Worm (Caenorhabditis elegans): ENCODE data around the gene Y113G7A.12.
A peak's percentile ranks its signal among the peaks of the same experiment; 100 is the strongest.

Y113G7A.12 gene

ce11 chrV:20105210-20105793, 37.1 kb upstream of the Y113G7A.12 start:
- TF ChIP-seq fkh-6 (tag; optimal IDR thresholded peaks at IDR 0.05) (no peak), pag-3 (tag; optimal IDR thresholded peaks at IDR 0.05; ENCODE audit: borderline replicate concordance) (no peak), zip-5 (tag; optimal IDR thresholded peaks at IDR 0.05) (no peak), ttx-3 (tag; optimal IDR thresholded peaks at IDR 0.05) (no peak), ceh-14 (tag; optimal IDR thresholded peaks at IDR 0.05) (no peak), ceh-30 (tag; optimal IDR thresholded peaks at IDR 0.05) (no peak), ceh-48 (tag; optimal IDR thresholded peaks at IDR 0.05) (peak; percentile 43), rnt-1 (tag; optimal IDR thresholded peaks at IDR 0.05) (no peak)

- TF ChIP-seq Y22D7AL.16 (tag; optimal IDR thresholded peaks at IDR 0.05) (no peak), fkh-6 (tag; optimal IDR thresholded peaks at IDR 0.05) (no peak), pha-4 (tag; optimal IDR thresholded peaks at IDR 0.05) (no peak), pha-2 (tag; optimal IDR thresholded peaks at IDR 0.05) (no peak), unc-86 (tag; optimal IDR thresholded peaks at IDR 0.05) (no peak), tbx-7 (tag; optimal IDR thresholded peaks at IDR 0.05) (no peak)
These were observed 22.6 kb upstream of the Y113G7A.12 start for ce11 chrV:20119770-20120169.

ce11 chrV:20120623-20121165, 21.7 kb upstream of the Y113G7A.12 start, which contains the start of gene ncx-1:
ncx-1 (minus strand) TSS chrV:20120673.
- TF ChIP-seq tbx-2 (tag; optimal IDR thresholded peaks at IDR 0.05) (no peak), fkh-6 (tag; optimal IDR thresholded peaks at IDR 0.05) (no peak), pha-4 (tag; optimal IDR thresholded peaks at IDR 0.05) (no peak)

ce11 chrV:20123010-20123409, 19.4 kb upstream of the Y113G7A.12 start:
- TF ChIP-seq hlh-13 (GFP tag; optimal IDR thresholded peaks at IDR 0.05) (no peak), K02D7.2 (tag; optimal IDR thresholded peaks at IDR 0.05) (no peak), ceh-14 (tag; optimal IDR thresholded peaks at IDR 0.05) (no peak), sox-2 (GFP tag; IDR thresholded peaks at IDR 0.05) (no peak), T23F11.4 (GFP tag; optimal IDR thresholded peaks at IDR 0.05) (no peak), ceh-6 (GFP tag; optimal IDR thresholded peaks at IDR 0.05) (no peak), gmeb-2 (tag; optimal IDR thresholded peaks at IDR 0.05) (no peak), ets-4 (tag; optimal IDR thresholded peaks at IDR 0.05) (no peak), ahr-1 (tag; optimal IDR thresholded peaks at IDR 0.05) (no peak)

ce11 chrV:20123616-20124015, 18.8 kb upstream of the Y113G7A.12 start:
- TF ChIP-seq ceh-6 (GFP tag; optimal IDR thresholded peaks at IDR 0.05): no peak
- no peak for TF ChIP-seq hlh-8 (tag; optimal IDR thresholded peaks at IDR 0.05)
- no peak for TF ChIP-seq eyg-1 (tag; optimal IDR thresholded peaks at IDR 0.05)
- TF ChIP-seq unc-3 (GFP tag; conservative IDR thresholded peaks at IDR 0.05): no peak
- no peak for TF ChIP-seq unc-3 (tag; optimal IDR thresholded peaks at IDR 0.05)
- TF ChIP-seq K09A11.1 (tag; optimal IDR thresholded peaks at IDR 0.05; ENCODE audit: insufficient read depth): no peak
- TF ChIP-seq tbx-7 (tag; optimal IDR thresholded peaks at IDR 0.05): no peak
- no peak for TF ChIP-seq pag-3 (tag; optimal IDR thresholded peaks at IDR 0.05; ENCODE audit: borderline replicate concordance)
- TF ChIP-seq hlh-15 (tag; optimal IDR thresholded peaks at IDR 0.05): no peak
- TF ChIP-seq elt-4 (tag; optimal IDR thresholded peaks at IDR 0.05): no peak
- no peak for TF ChIP-seq ahr-1 (tag; optimal IDR thresholded peaks at IDR 0.05)
- TF ChIP-seq ceh-48 (tag; optimal IDR thresholded peaks at IDR 0.05): no peak
- TF ChIP-seq ceh-14 (tag; optimal IDR thresholded peaks at IDR 0.05): no peak
- TF ChIP-seq pqm-1 (tag; optimal IDR thresholded peaks at IDR 0.05): no peak
- no peak for TF ChIP-seq ceh-30 (tag; optimal IDR thresholded peaks at IDR 0.05)
- no peak for TF ChIP-seq tbx-2 (tag; optimal IDR thresholded peaks at IDR 0.05)
- no peak for TF ChIP-seq ceh-9 (tag; optimal IDR thresholded peaks at IDR 0.05)
- no peak for TF ChIP-seq C08G9.2 (tag; optimal IDR thresholded peaks at IDR 0.05)
- no peak for TF ChIP-seq ceh-2 (tag; optimal IDR thresholded peaks at IDR 0.05)
